Fruit fly (Drosophila melanogaster): Measurements from ENCODE around the gene CG14419.

CG14419 gene

DNA sequence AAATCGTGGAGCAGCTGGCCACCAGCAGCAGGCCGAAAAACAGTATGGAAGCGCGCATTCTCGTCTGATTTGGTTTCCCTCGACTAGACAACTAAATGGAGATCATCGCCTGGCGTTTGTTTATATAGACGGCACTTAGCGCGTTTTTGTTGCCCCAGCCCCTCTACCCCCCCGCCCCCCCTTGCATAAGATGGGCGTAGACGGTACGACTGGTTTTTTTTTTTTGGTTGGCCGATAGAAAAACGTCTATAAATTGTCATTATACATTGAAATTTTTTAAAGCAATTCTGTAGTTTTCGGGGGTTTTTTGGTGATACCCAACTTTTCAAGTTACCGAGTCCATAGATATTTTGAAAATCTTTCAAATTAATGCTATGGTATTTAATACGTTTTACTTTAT is at the start of gene CG14419:
CG14419 (minus strand) TSS at position 101 of the 400 bp plus-strand sequence.
- no peak for TF ChIP-seq CG7101 (tag; optimal IDR thresholded peaks at IDR 0.05)
- no peak for TF ChIP-seq cnc (optimal IDR thresholded peaks at IDR 0.05)

dm6 chrX:2934827-2935226 is 49.1 kb upstream of the CG14419 start, which contains the start of gene CG3592:
Gene CG3592, plus strand, starts transcription at chrX:2935127.
- TF ChIP-seq Hr96 (GFP tag; optimal IDR thresholded peaks at IDR 0.05) = no peak
- no peak for TF ChIP-seq CG7045 (GFP tag; optimal IDR thresholded peaks at IDR 0.05)
- no peak for TF ChIP-seq CG12768 (GFP tag; optimal IDR thresholded peaks at IDR 0.05)
- no peak for TF ChIP-seq cic (GFP tag; optimal IDR thresholded peaks at IDR 0.05)
- no peak for TF ChIP-seq CG1620 (GFP tag; optimal IDR thresholded peaks at IDR 0.05)
- TF ChIP-seq CG11617 (GFP tag; optimal IDR thresholded peaks at IDR 0.05) = no peak
- TF ChIP-seq ovo (GFP tag; optimal IDR thresholded peaks at IDR 0.05) = no peak
- TF ChIP-seq Crg-1 (GFP tag; optimal IDR thresholded peaks at IDR 0.05) = no peak
- TF ChIP-seq CG33017 (tag; optimal IDR thresholded peaks at IDR 0.05) = no peak
- TF ChIP-seq toe (GFP tag; optimal IDR thresholded peaks at IDR 0.05) = no peak
- TF ChIP-seq CG5204 (GFP tag; optimal IDR thresholded peaks at IDR 0.05) = no peak
- no peak for TF ChIP-seq bab1 (GFP tag; optimal IDR thresholded peaks at IDR 0.05)
- no peak for TF ChIP-seq pad (GFP tag; optimal IDR thresholded peaks at IDR 0.05)

dm6 chrX:2929496-2929895 is 43.8 kb upstream of the CG14419 start, which contains the start of gene CG32793:
Gene CG32793, plus strand, starts transcription at chrX:2929796.
- TF ChIP-seq Crg-1 (GFP tag; optimal IDR thresholded peaks at IDR 0.05) = no peak
- TF ChIP-seq cic (GFP tag; optimal IDR thresholded peaks at IDR 0.05) = no peak
- TF ChIP-seq Mnt (GFP tag; optimal IDR thresholded peaks at IDR 0.05) = no peak
- no peak for TF ChIP-seq CG7045 (GFP tag; optimal IDR thresholded peaks at IDR 0.05)
- no peak for TF ChIP-seq bab1 (GFP tag; optimal IDR thresholded peaks at IDR 0.05)
- no peak for TF ChIP-seq CG11617 (GFP tag; optimal IDR thresholded peaks at IDR 0.05)
- no peak for TF ChIP-seq cnc (optimal IDR thresholded peaks at IDR 0.05)
- no peak for TF ChIP-seq CG7101 (tag; optimal IDR thresholded peaks at IDR 0.05)
- no peak for TF ChIP-seq tj (GFP tag; optimal IDR thresholded peaks at IDR 0.05)
- no peak for TF ChIP-seq toe (GFP tag; optimal IDR thresholded peaks at IDR 0.05)
- TF ChIP-seq pad (GFP tag; optimal IDR thresholded peaks at IDR 0.05) = no peak
- no peak for TF ChIP-seq Clk (GFP tag; optimal IDR thresholded peaks at IDR 0.05)
- TF ChIP-seq Hr96 (GFP tag; optimal IDR thresholded peaks at IDR 0.05) = no peak
- no peak for TF ChIP-seq CG14711 (tag; optimal IDR thresholded peaks at IDR 0.05)
- no peak for TF ChIP-seq CG5204 (GFP tag; optimal IDR thresholded peaks at IDR 0.05)
- no peak for TF ChIP-seq kay (GFP tag; ENCODE audit: borderline replicate concordance)

dm6 chrX:2927158-2927557 is 41.4 kb upstream of the CG14419 start, which contains the start of gene CG14424:
Gene CG14424, minus strand, starts transcription at chrX:2927258.
- TF ChIP-seq ovo (GFP tag; optimal IDR thresholded peaks at IDR 0.05) = no peak
- TF ChIP-seq toe (GFP tag; optimal IDR thresholded peaks at IDR 0.05) = no peak
- TF ChIP-seq cic (GFP tag; optimal IDR thresholded peaks at IDR 0.05) = no peak
- TF ChIP-seq CG12768 (GFP tag; optimal IDR thresholded peaks at IDR 0.05) = no peak
- TF ChIP-seq Mnt (GFP tag; optimal IDR thresholded peaks at IDR 0.05) = no peak
- TF ChIP-seq CG7045 (GFP tag; optimal IDR thresholded peaks at IDR 0.05) = no peak
- TF ChIP-seq kay (GFP tag; ENCODE audit: borderline replicate concordance) = no peak
- TF ChIP-seq CG5204 (GFP tag; optimal IDR thresholded peaks at IDR 0.05) = no peak

DNA sequence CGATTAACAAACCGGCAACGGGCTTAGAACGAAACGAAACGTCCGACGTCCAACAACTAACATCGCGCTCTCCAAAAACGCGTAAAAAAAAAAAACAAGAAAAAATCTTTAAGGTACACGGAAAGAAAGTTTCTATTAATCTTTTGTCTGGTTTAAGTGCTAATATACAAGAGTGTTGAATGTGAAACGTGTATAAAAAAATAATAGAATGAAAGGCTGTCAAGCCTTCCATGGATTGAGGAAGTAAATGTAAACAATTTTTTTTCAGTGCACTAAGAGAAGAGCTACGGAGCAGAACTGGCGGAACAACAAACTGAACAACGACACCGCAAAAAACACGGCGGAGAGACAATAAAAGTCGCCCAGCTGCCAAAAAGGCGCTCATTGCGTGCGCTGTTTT is 34.0 kb upstream of the CG14419 start, which contains the start of gene CG3588:
CG3588 (plus strand) TSS at position 29 of the 400 bp plus-strand sequence.
- TF ChIP-seq CG14711 (tag; optimal IDR thresholded peaks at IDR 0.05) (no peak), ovo (GFP tag; optimal IDR thresholded peaks at IDR 0.05) (no peak), CG5204 (GFP tag; optimal IDR thresholded peaks at IDR 0.05) (no peak), Clk (GFP tag; optimal IDR thresholded peaks at IDR 0.05) (no peak), pad (GFP tag; optimal IDR thresholded peaks at IDR 0.05) (no peak), CG7101 (tag; optimal IDR thresholded peaks at IDR 0.05) (no peak)

dm6 chrX:2918551-2918950 is 32.8 kb upstream of the CG14419 start:
- no peak for TF ChIP-seq Clk (GFP tag; optimal IDR thresholded peaks at IDR 0.05)
- no peak for TF ChIP-seq CG5204 (GFP tag; optimal IDR thresholded peaks at IDR 0.05)
- no peak for TF ChIP-seq CG14711 (tag; optimal IDR thresholded peaks at IDR 0.05)
- TF ChIP-seq CG7101 (tag; optimal IDR thresholded peaks at IDR 0.05) = no peak
- TF ChIP-seq tj (GFP tag; optimal IDR thresholded peaks at IDR 0.05) = no peak

DNA sequence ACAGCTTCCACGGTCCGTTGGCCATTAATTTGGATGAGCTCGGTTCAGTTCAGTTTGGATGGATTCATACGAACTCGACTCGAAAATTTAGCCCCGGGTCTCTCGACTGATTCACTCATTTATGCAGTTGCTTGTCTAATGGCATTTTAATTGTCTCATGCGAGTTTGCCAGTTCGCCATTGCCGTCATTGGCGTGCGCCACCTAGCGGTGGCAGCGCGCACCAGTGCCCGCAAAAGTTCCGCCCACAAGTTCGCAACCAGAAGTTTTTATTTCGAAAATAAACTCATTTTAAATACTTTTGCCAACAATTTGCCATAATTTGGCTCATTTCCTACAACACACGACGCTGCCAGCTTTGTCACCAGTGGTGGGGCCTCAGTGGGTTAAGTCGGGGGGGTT is 29.4 kb upstream of the CG14419 start:
- TF ChIP-seq tj (GFP tag; optimal IDR thresholded peaks at IDR 0.05) (no peak), cnc (optimal IDR thresholded peaks at IDR 0.05) (no peak), Hr96 (GFP tag; optimal IDR thresholded peaks at IDR 0.05) (no peak), CG14711 (tag; optimal IDR thresholded peaks at IDR 0.05) (no peak), CG7045 (GFP tag; optimal IDR thresholded peaks at IDR 0.05) (no peak), CG12768 (GFP tag; optimal IDR thresholded peaks at IDR 0.05) (no peak), cic (GFP tag; optimal IDR thresholded peaks at IDR 0.05) (no peak), kay (GFP tag; ENCODE audit: borderline replicate concordance) (no peak)

DNA sequence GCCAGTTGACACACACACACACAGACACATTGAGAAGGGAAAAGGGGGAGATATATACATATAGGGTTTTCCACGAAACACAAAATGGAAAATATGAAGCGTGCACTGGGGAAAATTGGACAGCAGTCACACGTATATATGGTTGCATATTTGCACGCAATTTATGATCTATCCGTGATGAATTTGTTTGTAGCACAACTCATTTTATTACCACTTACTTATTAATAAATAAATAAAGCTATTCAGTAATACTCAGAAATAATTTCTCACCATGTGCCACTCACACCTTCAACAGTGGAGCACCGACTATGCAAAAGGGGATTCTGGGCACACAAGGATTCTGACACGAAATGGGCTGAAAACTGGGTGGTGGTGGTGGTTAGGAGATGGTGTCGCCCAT is 28.4 kb upstream of the CG14419 start:
- no peak for TF ChIP-seq kay (GFP tag; ENCODE audit: borderline replicate concordance)
- TF ChIP-seq Clk (GFP tag; optimal IDR thresholded peaks at IDR 0.05) = no peak
- no peak for TF ChIP-seq Hr96 (GFP tag; optimal IDR thresholded peaks at IDR 0.05)
- TF ChIP-seq CG5204 (GFP tag; optimal IDR thresholded peaks at IDR 0.05) = no peak
- no peak for TF ChIP-seq CG11617 (GFP tag; optimal IDR thresholded peaks at IDR 0.05)
- TF ChIP-seq pad (GFP tag; optimal IDR thresholded peaks at IDR 0.05) = no peak
- no peak for TF ChIP-seq CG7101 (tag; optimal IDR thresholded peaks at IDR 0.05)
- TF ChIP-seq cnc (optimal IDR thresholded peaks at IDR 0.05) = no peak
- TF ChIP-seq bab1 (GFP tag; optimal IDR thresholded peaks at IDR 0.05) = no peak
- TF ChIP-seq CG1620 (GFP tag; optimal IDR thresholded peaks at IDR 0.05) = no peak
- no peak for TF ChIP-seq CG12768 (GFP tag; optimal IDR thresholded peaks at IDR 0.05)
- TF ChIP-seq cic (GFP tag; optimal IDR thresholded peaks at IDR 0.05) = no peak
- TF ChIP-seq ovo (GFP tag; optimal IDR thresholded peaks at IDR 0.05) = no peak
- no peak for TF ChIP-seq CG7045 (GFP tag; optimal IDR thresholded peaks at IDR 0.05)
